Fruit fly (Drosophila melanogaster): ENCODE measurements around the gene Shawl.

The Shawl gene

DNA sequence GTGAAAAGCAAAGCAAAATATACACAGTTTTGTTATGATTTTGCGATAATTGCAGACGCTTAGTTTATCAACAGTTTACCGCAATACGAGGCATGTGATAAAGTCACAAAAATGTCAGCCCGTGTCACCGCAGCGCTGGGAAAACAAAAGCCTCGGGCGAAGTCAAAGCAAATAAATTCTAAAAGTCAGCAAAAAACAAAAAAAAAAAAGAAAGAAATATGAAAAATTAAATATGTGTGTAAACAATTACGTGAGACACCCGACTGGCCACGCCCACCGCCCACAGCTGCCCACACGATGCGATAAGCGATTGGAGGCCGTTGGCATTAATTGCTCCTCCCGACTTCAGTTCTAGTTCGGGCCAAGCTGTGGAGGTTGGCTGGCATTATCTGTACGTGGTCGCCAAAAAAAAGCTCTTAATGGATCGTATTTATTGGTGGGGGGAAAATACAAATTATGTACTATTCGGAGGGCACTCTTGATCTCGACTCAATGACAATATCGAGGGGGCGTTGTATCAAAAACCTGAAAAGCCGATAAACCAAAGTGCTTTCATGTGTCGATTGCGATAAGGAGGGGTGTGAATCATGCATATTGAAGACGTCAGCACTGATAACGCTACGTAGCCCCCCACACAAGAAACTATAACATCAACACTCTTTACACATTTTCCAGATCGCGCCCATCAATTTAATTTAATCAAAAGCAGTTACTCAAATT is 44.6 kb upstream of the Shawl start (continued):
- TF ChIP-seq klu (GFP tag; IDR thresholded peaks at IDR 0.05) (no peak), E2f1 (GFP tag; IDR thresholded peaks at IDR 0.05) (no peak), zen2 (GFP tag; IDR thresholded peaks at IDR 0.05; ENCODE audit: partially characterized antibody) (no peak), crp (GFP tag; optimal IDR thresholded peaks at IDR 0.05) (no peak), dm (GFP tag; optimal IDR thresholded peaks at IDR 0.05) (no peak), sens-2 (GFP tag; IDR thresholded peaks at IDR 0.05) (no peak), C15 (GFP tag; IDR thresholded peaks at IDR 0.05) (no peak), Bdp1 (GFP tag; optimal IDR thresholded peaks at IDR 0.05) (no peak), mirr (GFP tag; optimal IDR thresholded peaks at IDR 0.05) (peak; percentile 28), CG3065 (GFP tag; optimal IDR thresholded peaks at IDR 0.05) (peak; percentile 35), CG2712 (tag; optimal IDR thresholded peaks at IDR 0.05) (no peak), exex (tag; optimal IDR thresholded peaks at IDR 0.05) (peak; percentile 61)

dm6 chr2L:9457865-9458264 is 42.9 kb upstream of the Shawl start:
- TF ChIP-seq CG2678 (tag; optimal IDR thresholded peaks at IDR 0.05) (no peak), bcd (GFP tag; optimal IDR thresholded peaks at IDR 0.05) (no peak), chinmo (GFP tag; IDR thresholded peaks at IDR 0.05; ENCODE audit: partially characterized antibody) (0 out of 4 replicates have a peak, but pooled peaks have one; percentile 58), grn (GFP tag; optimal IDR thresholded peaks at IDR 0.05) (peak; percentile 33), CG13894 (tag; optimal IDR thresholded peaks at IDR 0.05) (peak; percentile 32)

- TF ChIP-seq Hr78 (GFP tag; optimal IDR thresholded peaks at IDR 0.05) (peak in 1 of 2 experiments; percentile 56), ATbp (GFP tag; optimal IDR thresholded peaks at IDR 0.05) (no peak), sens (GFP tag) (peak; percentile 1)
Observed at dm6 chr2L:9457456-9457855, 42.5 kb upstream of the Shawl start.

dm6 chr2L:9455157-9455556 is 40.2 kb upstream of the Shawl start:
- TF ChIP-seq CG11398 (GFP tag; optimal IDR thresholded peaks at IDR 0.05) (no peak), nerfin-1 (tag; optimal IDR thresholded peaks at IDR 0.05) (peak; percentile 97), D (optimal IDR thresholded peaks at IDR 0.05) (peak; percentile 5), D (GFP tag; optimal IDR thresholded peaks at IDR 0.05) (no peak), CG10431 (GFP tag; optimal IDR thresholded peaks at IDR 0.05) (peak; percentile 76), ase (GFP tag; IDR thresholded peaks at IDR 0.05) (no peak), CG7357 (GFP tag; IDR thresholded peaks at IDR 0.05) (0 out of 3 replicates have a peak, but pooled peaks have one; percentile 21), sens (GFP tag) (peak; percentile 19), pros (GFP tag; optimal IDR thresholded peaks at IDR 0.05) (peak; percentile 67), CG17612 (GFP tag; IDR thresholded peaks at IDR 0.05) (0 out of 2 replicates have a peak, but pooled peaks have one; percentile 26), nmo (GFP tag; optimal IDR thresholded peaks at IDR 0.05) (peak; percentile 23), CG3065 (GFP tag; optimal IDR thresholded peaks at IDR 0.05) (no peak)

- peak; percentile 1 for TF ChIP-seq Med (GFP tag)
- TF ChIP-seq Poxn (GFP tag; IDR thresholded peaks at IDR 0.05) = no peak
- TF ChIP-seq zen (tag; optimal IDR thresholded peaks at IDR 0.05) = peak; percentile 32
- TF ChIP-seq eve (GFP tag; optimal IDR thresholded peaks at IDR 0.05) = peak in 1 of 2 experiments; percentile 0
- peak; percentile 48 for TF ChIP-seq Kr (GFP tag; optimal IDR thresholded peaks at IDR 0.05)
- peak; percentile 25; the same call in 1 of the 2 replicates for TF ChIP-seq amos (GFP tag; IDR thresholded peaks at IDR 0.05; ENCODE audit: partially characterized antibody)
- TF ChIP-seq tll (GFP tag; optimal IDR thresholded peaks at IDR 0.05) = peak in 1 of 2 experiments; percentile 85
- no peak for TF ChIP-seq CG18599 (GFP tag; optimal IDR thresholded peaks at IDR 0.05)
- TF ChIP-seq CG2889 (GFP tag; IDR thresholded peaks at IDR 0.05) = no peak
- TF ChIP-seq CG15479 (GFP tag; optimal IDR thresholded peaks at IDR 0.05) = peak; percentile 65
- TF ChIP-seq pros (GFP tag; optimal IDR thresholded peaks at IDR 0.05) = peak; percentile 62
- TF ChIP-seq hb (GFP tag; IDR thresholded peaks at IDR 0.05; ENCODE audit: partially characterized antibody) = no peak
- no peak for TF ChIP-seq sqz (GFP tag; optimal IDR thresholded peaks at IDR 0.05)
Observed at dm6 chr2L:9454369-9455054, 39.6 kb upstream of the Shawl start.
